Fruit fly (Drosophila melanogaster) whole organism, embryonic: Measurements from ENCODE around the gene CG14269.

Experiments used
- Awh ChIP-seq: fragments of 200-800 bp; sonication (Bioruptor generic); IDR thresholded peaks from 2 replicates; pipeline ENCODE4, ENCODE4 v1.3.6; 2022; ENCODE audit warnings: missing biosample characterization, missing genetic modification characterization
- CG10979 ChIP-seq: fragments of 200-800 bp; sonication (Bioruptor generic); optimal IDR thresholded peaks from 2 replicates; lab custom pipeline; 2018; ENCODE audit warnings: missing biosample characterization, mild to moderate bottlenecking, missing genetic modification characterization, moderate library complexity
- CG12219 ChIP-seq: fragments of 200-800 bp; sonication (Bioruptor generic); optimal IDR thresholded peaks from 3 replicates; lab custom pipeline; 2018; ENCODE audit warnings: missing biosample characterization, mild to moderate bottlenecking, missing genetic modification characterization
- CG14441 ChIP-seq: fragments of 200-800 bp; sonication (Bioruptor generic); IDR thresholded peaks from 2 replicates; pipeline ENCODE4 v1.3.6; 2022; ENCODE audit warnings: missing biosample characterization, missing genetic modification characterization
- CG16815 ChIP-seq: fragments of 200-800 bp; sonication (Bioruptor generic); optimal IDR thresholded peaks from 3 replicates; lab custom pipeline; 2017; ENCODE audit warnings: missing biosample characterization, mild to moderate bottlenecking, missing genetic modification characterization
- CG17361 ChIP-seq: fragments of 200-800 bp; sonication (Bioruptor generic); IDR thresholded peaks from 3 replicates; pipeline ENCODE4 v1.3.6; 2022; ENCODE audit warnings: missing biosample characterization, missing genetic modification characterization
- CG17829 ChIP-seq: fragments of 200-800 bp; optimal IDR thresholded peaks from 2 replicates; lab custom pipeline; 2019; ENCODE audit warnings: missing biosample characterization, mild to moderate bottlenecking, missing genetic modification characterization, moderate library complexity
- CG2678 ChIP-seq: fragments of 200-800 bp; sonication (Bioruptor generic); optimal IDR thresholded peaks from 3 replicates; lab custom pipeline; 2019; ENCODE audit warnings: missing biosample characterization, mild to moderate bottlenecking, missing genetic modification characterization, moderate library complexity
- CG30403 ChIP-seq: fragments of 200-800 bp; sonication (Bioruptor generic); optimal IDR thresholded peaks from 3 replicates; lab custom pipeline; 2016; ENCODE audit warnings: missing biosample characterization, missing genetic modification characterization
- CG31224 ChIP-seq: fragments of 200-800 bp; sonication (Bioruptor generic); IDR thresholded peaks from 2 replicates; pipeline ENCODE4 v1.3.6; 2022; ENCODE audit warnings: missing biosample characterization, missing genetic modification characterization
- CG34422 ChIP-seq: fragments of 200-800 bp; sonication (Bioruptor generic); IDR thresholded peaks from 3 replicates; pipeline ENCODE4 v1.3.6; 2022; ENCODE audit warnings: missing biosample characterization, missing genetic modification characterization
- CG3847 ChIP-seq: fragments of 200-800 bp; sonication (Bioruptor generic); IDR thresholded peaks from 2 replicates; pipeline ENCODE4 v1.3.6; 2022; ENCODE audit warnings: missing biosample characterization, missing genetic modification characterization
- CG4404 ChIP-seq: fragments of 200-800 bp; sonication (Bioruptor generic); IDR thresholded peaks from 2 replicates; pipeline ENCODE4 v1.3.6; 2022; ENCODE audit warnings: missing biosample characterization, missing genetic modification characterization
- CG5180 ChIP-seq: fragments of 200-800 bp; sonication (Bioruptor generic); optimal IDR thresholded peaks from 3 replicates; lab custom pipeline; 2017; ENCODE audit warnings: missing biosample characterization, missing genetic modification characterization, mild to moderate bottlenecking, moderate library complexity, missing genetic modification reagents
- CG6272 ChIP-seq: fragments of 200-800 bp; sonication (Bioruptor generic); IDR thresholded peaks from 2 replicates; pipeline ENCODE4 v1.3.6; 2022; ENCODE audit warnings: missing biosample characterization, missing genetic modification characterization
- CG6689 ChIP-seq: fragments of 200-800 bp; sonication (Bioruptor generic); IDR thresholded peaks from 2 replicates; pipeline ENCODE4 v1.3.6; 2022; ENCODE audit warnings: missing biosample characterization, missing genetic modification characterization
- CG8924 ChIP-seq: fragments of 200-800 bp; optimal IDR thresholded peaks from 3 replicates; lab custom pipeline; 2019; ENCODE audit warnings: missing biosample characterization, mild to moderate bottlenecking, missing genetic modification characterization, moderate library complexity
- Deaf1 ChIP-seq: fragments of 200-800 bp; optimal IDR thresholded peaks from 3 replicates; lab custom pipeline; 2019; ENCODE audit warnings: missing biosample characterization, mild to moderate bottlenecking, missing genetic modification characterization, moderate library complexity
- Doc3 ChIP-seq: fragments of 200-800 bp; sonication (Bioruptor generic); IDR thresholded peaks from 3 replicates; pipeline ENCODE4 v1.3.6; 2022; ENCODE audit warnings: missing biosample characterization, missing genetic modification characterization; ENCODE audit not compliant: partially characterized antibody
- Dp ChIP-seq: fragments of 200-800 bp; sonication (Bioruptor generic); optimal IDR thresholded peaks from 2 replicates; lab custom pipeline; 2018; ENCODE audit warnings: missing biosample characterization, mild to moderate bottlenecking, missing genetic modification characterization, moderate library complexity
- HLH4C ChIP-seq: fragments of 200-800 bp; sonication (Bioruptor generic); IDR thresholded peaks from 3 replicates; pipeline ENCODE4 v1.3.6; 2022; ENCODE audit warnings: missing biosample characterization, missing genetic modification characterization; ENCODE audit not compliant: partially characterized antibody
- HmgZ ChIP-seq: fragments of 200-800 bp; sonication (Bioruptor generic); optimal IDR thresholded peaks from 2 replicates; lab custom pipeline; 2018; ENCODE audit warnings: missing biosample characterization, mild to moderate bottlenecking, missing genetic modification characterization
- Hr3 ChIP-seq: fragments of 200-800 bp; sonication (Bioruptor generic); optimal IDR thresholded peaks from 3 replicates; lab custom pipeline; 2016; ENCODE audit warnings: missing biosample characterization, missing genetic modification characterization
- Lhr ChIP-seq: fragments of 200-800 bp; sonication (Bioruptor generic); optimal IDR thresholded peaks from 3 replicates; lab custom pipeline; 2017; ENCODE audit warnings: mild to moderate bottlenecking, missing biosample characterization, missing genetic modification reagents, missing genetic modification characterization
- Lim3 ChIP-seq: fragments of 200-800 bp; sonication (Bioruptor generic); IDR thresholded peaks from 2 replicates; pipeline ENCODE4 v1.3.6; 2022; ENCODE audit warnings: missing biosample characterization, missing genetic modification characterization
- NC2β ChIP-seq: fragments of 200-800 bp; sonication (Bioruptor generic); optimal IDR thresholded peaks from 2 replicates; lab custom pipeline; 2016; ENCODE audit warnings: missing biosample characterization, missing genetic modification characterization
- NFAT ChIP-seq: fragments of 200-800 bp; sonication (Bioruptor generic); IDR thresholded peaks from 2 replicates; pipeline ENCODE4 v1.3.6; 2022; ENCODE audit warnings: missing biosample characterization, missing genetic modification characterization
- cad ChIP-seq: fragments of >200 bp; optimal IDR thresholded peaks from 2 replicates; lab custom pipeline; 2017; ENCODE audit warnings: missing biosample characterization, missing genetic modification characterization
- cato ChIP-seq: fragments of 200-800 bp; sonication (Bioruptor generic); optimal IDR thresholded peaks from 2 replicates; lab custom pipeline; 2016; ENCODE audit warnings: missing biosample characterization, missing genetic modification characterization, borderline replicate concordance
- chif ChIP-seq, 2 experiments: fragments of 200-800 bp; sonication (Bioruptor generic); optimal IDR thresholded peaks; 3 replicates each; lab custom pipeline; 2016; ENCODE audit warnings: missing biosample characterization in 2 of 2, missing genetic modification characterization in 2 of 2
- crc ChIP-seq: fragments of 200-800 bp; sonication (Bioruptor generic); optimal IDR thresholded peaks from 2 replicates; lab custom pipeline; 2016; ENCODE audit warnings: missing biosample characterization, missing genetic modification characterization
- cwo ChIP-seq: fragments of 200-800 bp; sonication (Bioruptor generic); optimal IDR thresholded peaks from 3 replicates; lab custom pipeline; 2017; ENCODE audit warnings: missing biosample characterization, missing genetic modification characterization, mild to moderate bottlenecking, moderate library complexity, missing genetic modification reagents
- dan ChIP-seq: fragments of 200-800 bp; sonication (Bioruptor generic); IDR thresholded peaks from 2 replicates; pipeline ENCODE4 v1.3.6; 2022; ENCODE audit warnings: missing biosample characterization, missing genetic modification characterization
- eyg ChIP-seq: fragments of 200-800 bp; sonication (Bioruptor generic); optimal IDR thresholded peaks from 3 replicates; lab custom pipeline; 2016; ENCODE audit warnings: missing biosample characterization, missing genetic modification characterization
- fu2 ChIP-seq: fragments of 200-800 bp; sonication (Bioruptor generic); optimal IDR thresholded peaks from 2 replicates; lab custom pipeline; 2016; ENCODE audit warnings: missing biosample characterization, missing genetic modification characterization
- hkb ChIP-seq, 2 experiments: fragments of 200-800 bp in 1 of 2; fragments of >200 bp in 1 of 2; sonication (Bioruptor generic) in 1 of 2; IDR thresholded peaks in 1 of 2; optimal IDR thresholded peaks in 1 of 2; 2 replicates each; pipeline versions ENCODE4 v1.3.6 to Lab custom; 2017 to 2022; ENCODE audit warnings: missing biosample characterization in 1 of 2, missing genetic modification characterization in 1 of 2
- inv ChIP-seq: fragments of 200-800 bp; sonication (Bioruptor generic); IDR thresholded peaks from 2 replicates; pipeline ENCODE4 v1.3.6; 2022; ENCODE audit warnings: missing biosample characterization, missing genetic modification characterization; ENCODE audit not compliant: partially characterized antibody
- lab ChIP-seq: fragments of 200-800 bp; sonication (Bioruptor generic); optimal IDR thresholded peaks from 3 replicates; lab custom pipeline; 2017; ENCODE audit warnings: missing biosample characterization, missing genetic modification characterization, mild to moderate bottlenecking, moderate library complexity, missing genetic modification reagents
- lmd ChIP-seq: fragments of 200-800 bp; sonication (Bioruptor generic); IDR thresholded peaks from 2 replicates; pipeline ENCODE4 v1.3.6; 2022; ENCODE audit warnings: missing biosample characterization, missing genetic modification characterization
- lola ChIP-seq, 3 experiments: fragments of >200 bp in 2 of 3; fragments of 200-800 bp in 1 of 3; sonication (Bioruptor generic) in 1 of 3; optimal IDR thresholded peaks; 2 replicates each; lab custom pipeline; 2017 to 2019; ENCODE audit warnings: missing biosample characterization in 3 of 3, missing genetic modification characterization in 3 of 3, mild to moderate bottlenecking in 1 of 3, moderate library complexity in 1 of 3
- org-1 ChIP-seq: fragments of 200-800 bp; sonication (Bioruptor generic); optimal IDR thresholded peaks from 2 replicates; lab custom pipeline; 2017; ENCODE audit warnings: missing biosample characterization, missing genetic modification characterization
- p53 ChIP-seq: fragments of 200-800 bp; sonication (Bioruptor generic); optimal IDR thresholded peaks from 2 replicates; lab custom pipeline; 2016; ENCODE audit warnings: missing biosample characterization, missing genetic modification characterization
- pfk ChIP-seq: fragments of 200-800 bp; sonication (Bioruptor generic); optimal IDR thresholded peaks from 2 replicates; lab custom pipeline; 2018; ENCODE audit warnings: missing biosample characterization, mild to moderate bottlenecking, missing genetic modification characterization, moderate library complexity
- sc ChIP-seq, 3 experiments: fragments of >200 bp in 2 of 3; fragments of 200-800 bp in 1 of 3; sonication (Bioruptor generic) in 1 of 3; optimal IDR thresholded peaks; 2 replicates in 2 of 3; 3 replicates in 1 of 3; lab custom pipeline; 2017; ENCODE audit warnings: mild to moderate bottlenecking in 1 of 3, missing biosample characterization in 1 of 3, missing genetic modification characterization in 1 of 3, missing genetic modification reagents in 1 of 3
- sna ChIP-seq: fragments of 200-800 bp; sonication (Bioruptor generic); IDR thresholded peaks from 2 replicates; pipeline ENCODE4 v1.3.6; 2022; ENCODE audit warnings: missing biosample characterization, missing genetic modification characterization; ENCODE audit not compliant: partially characterized antibody
- tna ChIP-seq: fragments of 200-800 bp; sonication (Bioruptor generic); IDR thresholded peaks from 2 replicates; pipeline ENCODE4 v1.3.6; 2022; ENCODE audit warnings: missing biosample characterization, missing genetic modification characterization; ENCODE audit not compliant: partially characterized antibody

CG14269 gene

DNA sequence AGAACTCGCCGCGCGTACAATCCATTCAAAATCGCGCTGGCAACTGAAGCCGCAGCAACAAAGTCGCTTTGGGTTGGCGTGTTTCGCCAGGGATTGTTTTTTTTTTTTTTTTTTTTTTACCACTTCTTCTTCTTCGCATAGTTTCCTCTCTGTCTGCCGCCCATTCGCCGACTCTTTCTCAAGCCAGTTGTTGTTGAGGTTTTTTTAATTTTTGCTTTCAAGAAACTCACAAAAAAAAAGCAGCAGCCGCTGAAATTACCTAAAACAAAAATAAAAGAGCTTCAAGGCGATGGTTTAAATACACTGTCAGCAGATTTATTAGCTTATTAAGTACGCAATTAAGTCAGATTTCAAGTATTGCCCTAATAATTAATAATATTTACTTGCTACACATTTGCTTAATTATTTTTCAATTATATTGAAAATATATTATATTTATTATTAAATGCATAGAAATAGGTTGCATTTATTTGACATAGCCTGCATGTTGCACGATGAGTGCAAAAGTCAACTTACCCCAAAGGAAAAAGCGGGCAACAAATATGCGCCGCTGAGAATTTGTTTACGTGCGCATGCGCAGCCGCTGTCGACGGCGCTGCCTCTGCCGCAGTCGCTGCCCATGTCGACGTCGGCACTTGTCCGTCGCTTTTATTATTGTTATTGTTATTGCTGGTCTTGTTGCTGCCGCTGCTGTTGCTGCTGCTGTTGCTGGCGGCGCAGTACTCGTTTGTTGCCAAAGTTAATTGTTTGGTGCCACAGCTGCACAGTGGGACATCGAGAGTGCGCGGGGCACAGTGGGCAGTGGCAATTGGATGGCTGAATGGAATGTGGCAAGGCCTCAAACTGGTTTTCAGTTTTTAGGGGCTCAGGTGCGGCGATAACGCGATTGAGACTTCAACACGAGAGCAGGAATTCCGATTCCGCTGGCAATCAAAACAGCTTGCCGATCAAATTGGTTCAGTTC, 39.2 kb upstream of the CG14269 start, which contains the start of gene CG12206 (continued):
- no peak for TF ChIP-seq HLH4C
- TF ChIP-seq lab: peak; percentile 70
- no peak for TF ChIP-seq eyg (GFP tag; lab: Kevin White, UChicago)
- no peak for TF ChIP-seq tna
- TF ChIP-seq CG3847 (GFP tag; lab: Robert Waterston, UW): peak; percentile 63
- no peak for TF ChIP-seq CG6272 (GFP tag; lab: Robert Waterston, UW)
- TF ChIP-seq Doc3: no peak
- TF ChIP-seq chif (GFP tag; optimal IDR thresholded peaks at IDR 0.05; lab: Kevin White, UChicago): no peak
- no peak for TF ChIP-seq Lhr
- no peak for TF ChIP-seq hkb (optimal IDR thresholded peaks at IDR 0.05; lab: Kevin White, UChicago)
- peak; percentile 61; the same call in 1 of the 2 replicates for TF ChIP-seq hkb (GFP tag; IDR thresholded peaks at IDR 0.05; lab: Robert Waterston, UW)
- peak; percentile 39 for TF ChIP-seq CG16815 (GFP tag; lab: Kevin White, UChicago)
- TF ChIP-seq Lim3: no peak
- TF ChIP-seq Deaf1 (tag; lab: Kevin White, UChicago): peak; percentile 26
- peak; percentile 63 for TF ChIP-seq CG10979 (tag; lab: Kevin White, UChicago)
- no peak for TF ChIP-seq fu2 (GFP tag; lab: Kevin White, UChicago)
- peak; percentile 83 for TF ChIP-seq CG2678
- TF ChIP-seq CG14441 (GFP tag; lab: Robert Waterston, UW): peak; percentile 53; the same call in 1 of the 2 replicates
- no peak for TF ChIP-seq inv (GFP tag; lab: Robert Waterston, UW)
- no peak for TF ChIP-seq cato (GFP tag; lab: Kevin White, UChicago)
- no peak for TF ChIP-seq NC2β (GFP tag; lab: Kevin White, UChicago)
- TF ChIP-seq CG12219 (GFP tag; lab: Kevin White, UChicago): no peak
- 0 out of 2 replicates have a peak, but pooled peaks have one; percentile 27 for TF ChIP-seq CG31224 (GFP tag; lab: Robert Waterston, UW)
- TF ChIP-seq CG30403 (GFP tag; lab: Kevin White, UChicago): peak; percentile 45
- peak; percentile 16 for TF ChIP-seq org-1 (GFP tag; lab: Kevin White, UChicago)
- peak; percentile 38 for TF ChIP-seq Hr3 (GFP tag; lab: Kevin White, UChicago)
- TF ChIP-seq lola (GFP tag; optimal IDR thresholded peaks at IDR 0.05; lab: Kevin White, UChicago): peak in 1 of 3 experiments; percentile 49
- TF ChIP-seq dan (GFP tag; lab: Robert Waterston, UW): no peak
- peak; percentile 42 for TF ChIP-seq cwo
- peak; percentile 73 for TF ChIP-seq lmd (GFP tag; lab: Robert Waterston, UW)
- TF ChIP-seq CG5180 (GFP tag; lab: Kevin White, UChicago): no peak
- TF ChIP-seq Dp: no peak
- TF ChIP-seq CG17361 (GFP tag; lab: Robert Waterston, UW): peak; percentile 79
- TF ChIP-seq NFAT (GFP tag; lab: Robert Waterston, UW): 0 out of 2 replicates have a peak, but pooled peaks have one; percentile 44
- peak; percentile 52 for TF ChIP-seq CG17829 (tag; lab: Kevin White, UChicago)
- no peak for TF ChIP-seq Awh (GFP tag; lab: Robert Waterston, UW)
- peak; percentile 77 for TF ChIP-seq CG6689
- TF ChIP-seq sc (optimal IDR thresholded peaks at IDR 0.05; lab: Kevin White, UChicago): no peak
- peak; percentile 46 for TF ChIP-seq sc (GFP tag; optimal IDR thresholded peaks at IDR 0.05; lab: Kevin White, UChicago)
- TF ChIP-seq CG4404 (GFP tag; lab: Robert Waterston, UW): peak; percentile 27; the same call in 1 of the 2 replicates
- TF ChIP-seq HmgZ (tag; lab: Kevin White, UChicago): peak; percentile 25
- TF ChIP-seq cad: no peak
- TF ChIP-seq CG34422 (GFP tag; lab: Robert Waterston, UW): no peak
- no peak for TF ChIP-seq p53 (GFP tag; lab: Kevin White, UChicago)
- TF ChIP-seq pfk (GFP tag; lab: Kevin White, UChicago): no peak
- peak; percentile 61 for TF ChIP-seq CG8924 (tag; lab: Kevin White, UChicago)
- TF ChIP-seq sna: no peak
- TF ChIP-seq crc: no peak
